Comparison of ENCODE assay signal across 5 worm cellular contexts in genomic region chrV:13202127-13202610, ce11.
TF ChIP-seq lines count a peak whose summit lies in the region.

TSS of gene col-159 (minus strand) at chrV:13202177.
TSS of gene col-160 (minus strand) at chrV:13202189.

TF ChIP-seq in whole organism, L1 larva, 84 proteins besides CTCF, POLR2A, EP300 and RAD21 (continues in another document):
- TF ChIP-seq grh-1 (GFP tag; IDR thresholded peaks at IDR 0.05; lab: Robert Waterston, UW) (peak; percentile 15; the same call in 1 of the 2 replicates), dpl-1 (GFP tag; optimal IDR thresholded peaks at IDR 0.05; lab: Kevin White, UChicago) (no peak), blmp-1 (tag; optimal IDR thresholded peaks at IDR 0.05; lab: Kevin White, UChicago) (peak; percentile 94), nhr-85 (tag; lab: Kevin White, UChicago) (peak; percentile 95), nhr-19 (GFP tag; conservative IDR thresholded peaks at IDR 0.05; lab: Robert Waterston, UW) (peak; percentile 28; the same call in 1 of the 2 replicates), skn-1 (tag; optimal IDR thresholded peaks at IDR 0.05; lab: Kevin White, UChicago) (no peak), tbx-2 (tag; optimal IDR thresholded peaks at IDR 0.05; lab: Kevin White, UChicago) (peak; percentile 59), snu-23 (GFP tag; optimal IDR thresholded peaks at IDR 0.05; lab: Kevin White, UChicago) (peak; percentile 44), nhr-90 (tag; optimal IDR thresholded peaks at IDR 0.05; lab: Kevin White, UChicago; ENCODE audit: poor library complexity) (peak; percentile 48), dsc-1 (tag; optimal IDR thresholded peaks at IDR 0.05; lab: Kevin White, UChicago) (no peak), nhr-20 (tag; optimal IDR thresholded peaks at IDR 0.05; lab: Kevin White, UChicago) (peak; percentile 57), elt-3 (tag; optimal IDR thresholded peaks at IDR 0.05; lab: Kevin White, UChicago) (peak in 3 of 6 experiments; percentile 58 to 84 (median 73)), pag-3 (tag; optimal IDR thresholded peaks at IDR 0.05; lab: Kevin White, UChicago; ENCODE audit: borderline replicate concordance, insufficient read depth) (peak; percentile 96), lsy-2 (tag; optimal IDR thresholded peaks at IDR 0.05; lab: Kevin White, UChicago) (peak in 1 of 2 experiments; percentile 26), lin-35 (GFP tag; optimal IDR thresholded peaks at IDR 0.05; lab: Kevin White, UChicago) (peak in 1 of 2 experiments; percentile 25), rnt-1 (tag; optimal IDR thresholded peaks at IDR 0.05; lab: Kevin White, UChicago) (no peak), lin-14 (GFP tag; optimal IDR thresholded peaks at IDR 0.05; lab: Kevin White, UChicago) (peak; percentile 84)

TF ChIP-seq in whole organism, L2 larva, 48 proteins besides CTCF, POLR2A, EP300 and RAD21 (continues in another document):
- TF ChIP-seq skn-1 (tag; optimal IDR thresholded peaks at IDR 0.05; lab: Kevin White, UChicago) (no peak), ceh-82 (tag; optimal IDR thresholded peaks at IDR 0.05; lab: Kevin White, UChicago) (no peak), ztf-11 (tag; optimal IDR thresholded peaks at IDR 0.05; lab: Kevin White, UChicago) (no peak), gmeb-1 (tag; optimal IDR thresholded peaks at IDR 0.05; lab: Kevin White, UChicago) (no peak), blmp-1 (tag; optimal IDR thresholded peaks at IDR 0.05; lab: Kevin White, UChicago; ENCODE audit: insufficient read depth) (peak; percentile 83), nhr-10 (tag; optimal IDR thresholded peaks at IDR 0.05; lab: Kevin White, UChicago) (no peak), snpc-4 (tag; optimal IDR thresholded peaks at IDR 0.05; lab: Kevin White, UChicago) (no peak), nhr-23 (tag; optimal IDR thresholded peaks at IDR 0.05; lab: Kevin White, UChicago) (no peak), lsy-2 (tag; optimal IDR thresholded peaks at IDR 0.05; lab: Kevin White, UChicago) (peak in 1 of 2 experiments; percentile 4), unc-55 (GFP tag; optimal IDR thresholded peaks at IDR 0.05; lab: Kevin White, UChicago) (no peak), nhr-25 (tag; optimal IDR thresholded peaks at IDR 0.05; lab: Kevin White, UChicago) (peak; percentile 72), lin-39 (tag; optimal IDR thresholded peaks at IDR 0.05; lab: Kevin White, UChicago) (no peak), sma-9 (GFP tag; optimal IDR thresholded peaks at IDR 0.05; lab: Kevin White, UChicago) (peak; percentile 26), sma-9 (tag; optimal IDR thresholded peaks at IDR 0.05; lab: Kevin White, UChicago) (no peak), unc-39 (tag; optimal IDR thresholded peaks at IDR 0.05; lab: Kevin White, UChicago) (no peak), unc-62 (GFP tag; optimal IDR thresholded peaks at IDR 0.05; lab: Kevin White, UChicago) (no peak), sma-3 (GFP tag; optimal IDR thresholded peaks at IDR 0.05; lab: Kevin White, UChicago) (peak; percentile 74), nhr-77 (tag; optimal IDR thresholded peaks at IDR 0.05; lab: Kevin White, UChicago) (no peak), egl-27 (tag; optimal IDR thresholded peaks at IDR 0.05; lab: Kevin White, UChicago) (peak; percentile 69)

TF ChIP-seq in whole organism, L3 larva, 47 proteins besides CTCF, POLR2A, EP300 and RAD21:
- no peak for TF ChIP-seq nfya-1 (tag; optimal IDR thresholded peaks at IDR 0.05; lab: Kevin White, UChicago; ENCODE audit: insufficient read depth)
- no peak for TF ChIP-seq lin-15B (tag; optimal IDR thresholded peaks at IDR 0.05; lab: Kevin White, UChicago)
- TF ChIP-seq nhr-23 (tag; optimal IDR thresholded peaks at IDR 0.05; lab: Kevin White, UChicago): peak; percentile 79
- no peak for TF ChIP-seq ZK546.5 (tag; optimal IDR thresholded peaks at IDR 0.05; lab: Kevin White, UChicago)
- TF ChIP-seq ceh-28 (tag; optimal IDR thresholded peaks at IDR 0.05; lab: Kevin White, UChicago): peak; percentile 37
- TF ChIP-seq egl-27 (tag; optimal IDR thresholded peaks at IDR 0.05; lab: Kevin White, UChicago): peak; percentile 61
- TF ChIP-seq jun-1 (tag; optimal IDR thresholded peaks at IDR 0.05; lab: Kevin White, UChicago): no peak
- TF ChIP-seq nhr-12 (tag; optimal IDR thresholded peaks at IDR 0.05; lab: Kevin White, UChicago): no peak
- no peak for TF ChIP-seq aly-2 (tag; optimal IDR thresholded peaks at IDR 0.05; lab: Kevin White, UChicago)
- TF ChIP-seq ceh-82 (tag; optimal IDR thresholded peaks at IDR 0.05; lab: Kevin White, UChicago): no peak
- no peak for TF ChIP-seq egl-5 (tag; optimal IDR thresholded peaks at IDR 0.05; lab: Kevin White, UChicago)
- TF ChIP-seq nhr-25 (tag; optimal IDR thresholded peaks at IDR 0.05; lab: Kevin White, UChicago): peak; percentile 21
- TF ChIP-seq unc-39 (tag; optimal IDR thresholded peaks at IDR 0.05; lab: Kevin White, UChicago): no peak
- no peak for TF ChIP-seq lsy-12 (tag; optimal IDR thresholded peaks at IDR 0.05; lab: Kevin White, UChicago)
- TF ChIP-seq daf-12 (tag; optimal IDR thresholded peaks at IDR 0.05; lab: Kevin White, UChicago): no peak
- TF ChIP-seq ceh-9 (tag; optimal IDR thresholded peaks at IDR 0.05; lab: Kevin White, UChicago): no peak
- TF ChIP-seq elt-3 (tag; optimal IDR thresholded peaks at IDR 0.05; lab: Kevin White, UChicago): no peak
- TF ChIP-seq mml-1 (tag; optimal IDR thresholded peaks at IDR 0.05; lab: Kevin White, UChicago): no peak
- peak; percentile 39 for TF ChIP-seq nhr-43 (tag; optimal IDR thresholded peaks at IDR 0.05; lab: Kevin White, UChicago; ENCODE audit: poor library complexity, severe bottlenecking)

TF ChIP-seq in whole organism, L4 larva, 104 proteins besides CTCF, POLR2A, EP300 and RAD21 (continues in another document):
- TF ChIP-seq tra-1 (GFP tag; IDR thresholded peaks at IDR 0.05; lab: Robert Waterston, UW) (peak; percentile 75), F26F4.8 (GFP tag; conservative IDR thresholded peaks at IDR 0.05; lab: Robert Waterston, UW) (no peak), rbr-2 (tag; optimal IDR thresholded peaks at IDR 0.05; lab: Kevin White, UChicago) (no peak), gei-8 (GFP tag; optimal IDR thresholded peaks at IDR 0.05; lab: Kevin White, UChicago) (peak; percentile 28), ztf-7 (tag; optimal IDR thresholded peaks at IDR 0.05; lab: Kevin White, UChicago) (no peak), T20F7.1 (GFP tag; optimal IDR thresholded peaks at IDR 0.05; lab: Kevin White, UChicago) (no peak), skn-1 (tag; optimal IDR thresholded peaks at IDR 0.05; lab: Kevin White, UChicago) (no peak), nhr-76 (tag; optimal IDR thresholded peaks at IDR 0.05; lab: Kevin White, UChicago) (no peak), lin-1 (GFP tag; IDR thresholded peaks at IDR 0.05; lab: Robert Waterston, UW) (0 out of 2 replicates have a peak, but pooled peaks have one; percentile 27), aha-1 (tag; lab: Kevin White, UChicago) (peak; percentile 80), dve-1 (tag; optimal IDR thresholded peaks at IDR 0.05; lab: Kevin White, UChicago; ENCODE audit: insufficient read depth) (peak; percentile 23), ces-1 (GFP tag; optimal IDR thresholded peaks at IDR 0.05; lab: Kevin White, UChicago) (no peak), ceh-82 (tag; optimal IDR thresholded peaks at IDR 0.05; lab: Kevin White, UChicago) (no peak), zfp-2 (tag; optimal IDR thresholded peaks at IDR 0.05; lab: Kevin White, UChicago) (no peak), F10B5.3 (tag; optimal IDR thresholded peaks at IDR 0.05; lab: Kevin White, UChicago) (no peak), daf-16 (GFP tag; optimal IDR thresholded peaks at IDR 0.05; lab: Kevin White, UChicago) (no peak), daf-16 (tag; optimal IDR thresholded peaks at IDR 0.05; lab: Kevin White, UChicago) (no peak), cey-2 (tag; optimal IDR thresholded peaks at IDR 0.05; lab: Kevin White, UChicago; ENCODE audit: borderline replicate concordance, insufficient read depth) (peak; percentile 79), unc-39 (tag; optimal IDR thresholded peaks at IDR 0.05; lab: Kevin White, UChicago) (no peak), lsy-2 (tag; optimal IDR thresholded peaks at IDR 0.05; lab: Kevin White, UChicago) (no peak), tag-97 (GFP tag; IDR thresholded peaks at IDR 0.05; lab: Robert Waterston, UW) (no peak), unc-130 (GFP tag; optimal IDR thresholded peaks at IDR 0.05; lab: Kevin White, UChicago) (no peak)

TF ChIP-seq in whole organism, young adult, 124 proteins besides CTCF, POLR2A, EP300 and RAD21:
- TF ChIP-seq fkh-3 (tag; optimal IDR thresholded peaks at IDR 0.05; lab: Kevin White, UChicago) (no peak), ztf-26 (tag; optimal IDR thresholded peaks at IDR 0.05; lab: Kevin White, UChicago) (peak; percentile 75), somi-1 (GFP tag; optimal IDR thresholded peaks at IDR 0.05; lab: Kevin White, UChicago) (peak; percentile 71), lin-40 (tag; optimal IDR thresholded peaks at IDR 0.05; lab: Kevin White, UChicago) (peak; percentile 58), B0336.3 (GFP tag; IDR thresholded peaks at IDR 0.05; lab: Robert Waterston, UW) (no peak), F55B11.4 (tag; optimal IDR thresholded peaks at IDR 0.05; lab: Kevin White, UChicago; ENCODE audit: borderline replicate concordance, insufficient read depth) (no peak)
